Worm (Caenorhabditis elegans) whole organism, young adult: ENCODE data around the gene T14G8.4.

Source experiments
- B0035.1 ChIP-seq: sonication (generic microtip); optimal IDR thresholded peaks from 2 replicates; lab custom pipeline; 2016; ENCODE audit warnings: missing genetic modification characterization, mild to moderate bottlenecking, missing compliant biosample characterization, missing genotype, missing genetic modification reagents
- B0261.1 ChIP-seq: sonication (generic microtip); optimal IDR thresholded peaks from 2 replicates; lab custom pipeline; 2016; ENCODE audit warnings: mild to moderate bottlenecking, missing genetic modification characterization, moderate library complexity, missing compliant biosample characterization
- F10E7.11 ChIP-seq: sonication (generic microtip); optimal IDR thresholded peaks from 2 replicates; lab custom pipeline; 2017; ENCODE audit warnings: mild to moderate bottlenecking, missing genetic modification characterization, moderate library complexity, missing compliant biosample characterization
- F22D6.2 ChIP-seq: sonication (generic microtip); optimal IDR thresholded peaks from 2 replicates; lab custom pipeline; 2016; ENCODE audit warnings: mild to moderate bottlenecking, missing genetic modification characterization, missing compliant biosample characterization
- F55B11.4 ChIP-seq: sonication (generic microtip); optimal IDR thresholded peaks from 2 replicates; lab custom pipeline; 2016; ENCODE audit warnings: missing compliant biosample characterization, missing genetic modification characterization, borderline replicate concordance; ENCODE audit not compliant: insufficient read depth
- K11D2.4 ChIP-seq: fragments of 200-800 bp; sonication (Bioruptor generic); IDR thresholded peaks from 2 replicates; pipeline ENCODE4 v1.3.6; 2022; ENCODE audit warnings: missing genetic modification reagents, missing genetic modification characterization, missing compliant biosample characterization
- K12H6.12 ChIP-seq: fragments of 200-800 bp; sonication (Bioruptor generic); optimal IDR thresholded peaks from 2 replicates; lab custom pipeline; 2018; ENCODE audit warnings: mild to moderate bottlenecking, missing genetic modification characterization, missing compliant biosample characterization
- Y53G8AR.9 ChIP-seq: fragments of 200-800 bp; sonication (Bioruptor generic); conservative IDR thresholded peaks from 2 replicates; pipeline ENCODE4 v1.3.6; 2022; ENCODE audit warnings: missing genetic modification reagents, missing genetic modification characterization, missing compliant biosample characterization
- Y56A3A.18 ChIP-seq: fragments of 200-800 bp; sonication (Bioruptor generic); IDR thresholded peaks from 2 replicates; pipeline ENCODE4 v1.3.6; 2022; ENCODE audit warnings: missing genetic modification reagents, missing genetic modification characterization, missing compliant biosample characterization
- Y67H2A.10 ChIP-seq: fragments of 200-800 bp; sonication (Bioruptor generic); conservative IDR thresholded peaks from 2 replicates; pipeline ENCODE4 v1.3.6; 2022; ENCODE audit warnings: missing genetic modification reagents, missing genetic modification characterization, missing compliant biosample characterization
- Y79H2A.3 ChIP-seq: fragments of 200-800 bp; sonication (Bioruptor generic); conservative IDR thresholded peaks from 2 replicates; pipeline ENCODE4 v1.3.6; 2022; ENCODE audit warnings: missing genetic modification reagents, missing genetic modification characterization, missing compliant biosample characterization
- Y95B8A.8 ChIP-seq: fragments of 200-800 bp; sonication (Bioruptor generic); IDR thresholded peaks from 2 replicates; pipeline ENCODE4 v1.3.6; 2022; ENCODE audit warnings: missing genetic modification reagents, missing genetic modification characterization, missing compliant biosample characterization
- ZK185.1 ChIP-seq: sonication (generic microtip); optimal IDR thresholded peaks from 2 replicates; lab custom pipeline; 2016; ENCODE audit warnings: mild to moderate bottlenecking, missing genetic modification characterization, missing compliant biosample characterization; ENCODE audit not compliant: poor library complexity, severe bottlenecking
- akir-1 ChIP-seq: fragments of 200-800 bp; sonication (Bioruptor generic); optimal IDR thresholded peaks from 2 replicates; lab custom pipeline; 2018; ENCODE audit warnings: mild to moderate bottlenecking, missing genetic modification characterization, moderate library complexity, missing compliant biosample characterization
- ama-1 ChIP-seq, 3 experiments: fragments of 150-350 bp in 1 of 3; sonication (generic microtip) in 2 of 3; optimal IDR thresholded peaks; 2 replicates each; lab custom pipeline; 2014 to 2018; ENCODE audit warnings: missing biosample characterization in 2 of 3, missing genetic modification characterization in 2 of 3, missing genetic modification reagents in 2 of 3
- ceh-40 ChIP-seq: fragments of 200-800 bp; sonication (Bioruptor generic); IDR thresholded peaks from 2 replicates; pipeline ENCODE4 v1.3.6; 2022; ENCODE audit warnings: missing genetic modification characterization, missing compliant biosample characterization
- die-1 ChIP-seq: sonication (generic microtip); optimal IDR thresholded peaks from 2 replicates; lab custom pipeline; 2016; ENCODE audit warnings: missing genotype, mild to moderate bottlenecking, missing genetic modification characterization, missing compliant biosample characterization
- egl-18 ChIP-seq: fragments of 200-800 bp; sonication (Bioruptor generic); IDR thresholded peaks from 2 replicates; pipeline ENCODE4 v1.3.6; 2022; ENCODE audit warnings: missing genetic modification reagents, missing genetic modification characterization, missing compliant biosample characterization
- egl-44 ChIP-seq: fragments of 200-800 bp; sonication (Bioruptor generic); IDR thresholded peaks from 2 replicates; pipeline ENCODE4 v1.3.6; 2022; ENCODE audit warnings: missing genetic modification reagents, missing genetic modification characterization, missing compliant biosample characterization
- egrh-3 ChIP-seq: fragments of 200-800 bp; sonication (Bioruptor generic); IDR thresholded peaks from 2 replicates; pipeline ENCODE4 v1.3.6; 2022; ENCODE audit warnings: missing genetic modification reagents, missing genetic modification characterization, missing compliant biosample characterization
- gei-17 ChIP-seq: fragments of 200-800 bp; sonication (Bioruptor generic); optimal IDR thresholded peaks from 2 replicates; lab custom pipeline; 2018; ENCODE audit warnings: mild to moderate bottlenecking, missing genetic modification characterization, missing compliant biosample characterization
- him-1 ChIP-seq: sonication (generic microtip); optimal IDR thresholded peaks from 2 replicates; lab custom pipeline; 2016; ENCODE audit warnings: missing genotype, missing genetic modification reagents, missing genetic modification characterization, missing compliant biosample characterization
- hlh-12 ChIP-seq: sonication (generic microtip); optimal IDR thresholded peaks from 2 replicates; lab custom pipeline; 2016; ENCODE audit warnings: missing genetic modification characterization, missing compliant biosample characterization
- hmg-1.2 ChIP-seq: fragments of 200-800 bp; sonication (Bioruptor generic); IDR thresholded peaks from 2 replicates; pipeline ENCODE4 v1.3.6; 2022; ENCODE audit warnings: missing genetic modification reagents, missing genetic modification characterization, missing compliant biosample characterization
- lag-1 ChIP-seq: fragments of 200-800 bp; sonication (Bioruptor generic); IDR thresholded peaks from 2 replicates; pipeline ENCODE4 v1.3.6; 2022; ENCODE audit warnings: missing genetic modification reagents, missing genetic modification characterization, missing compliant biosample characterization
- let-607 ChIP-seq, 2 experiments: fragments of 200-800 bp in 1 of 2; sonication (Bioruptor generic) in 1 of 2; sonication (generic microtip) in 1 of 2; optimal IDR thresholded peaks; 2 replicates each; lab custom pipeline; 2016 to 2018; ENCODE audit warnings: mild to moderate bottlenecking in 2 of 2, missing compliant biosample characterization in 2 of 2, missing genetic modification characterization in 2 of 2, moderate library complexity in 2 of 2, missing genotype in 1 of 2
- lin-54 ChIP-seq: fragments of 200-800 bp; sonication (Bioruptor generic); optimal IDR thresholded peaks from 2 replicates; lab custom pipeline; 2018; ENCODE audit warnings: mild to moderate bottlenecking, missing genetic modification characterization, missing compliant biosample characterization
- lir-1 ChIP-seq: fragments of 200-800 bp; sonication (Bioruptor generic); conservative IDR thresholded peaks from 2 replicates; pipeline ENCODE4 v1.3.6; 2022; ENCODE audit warnings: missing genetic modification reagents, missing genetic modification characterization, missing compliant biosample characterization
- lsy-27 ChIP-seq: sonication (generic microtip); optimal IDR thresholded peaks from 2 replicates; lab custom pipeline; 2017; ENCODE audit warnings: missing genetic modification characterization, mild to moderate bottlenecking, missing compliant biosample characterization, antibody characterized with exemption, missing genotype, borderline replicate concordance; ENCODE audit not compliant: insufficient read depth
- madf-6 ChIP-seq: fragments of 200-800 bp; sonication (Bioruptor generic); IDR thresholded peaks from 2 replicates; pipeline ENCODE4 v1.3.6; 2022; ENCODE audit warnings: missing genetic modification reagents, missing genetic modification characterization, missing compliant biosample characterization
- mes-4 ChIP-seq: sonication (generic microtip); optimal IDR thresholded peaks from 2 replicates; lab custom pipeline; 2016; ENCODE audit warnings: missing genotype, missing genetic modification characterization, missing compliant biosample characterization
- nfyb-1 ChIP-seq: fragments of 200-800 bp; sonication (Bioruptor generic); IDR thresholded peaks from 2 replicates; pipeline ENCODE4 v1.3.6; 2022; ENCODE audit warnings: missing genetic modification reagents, missing genetic modification characterization, missing compliant biosample characterization
- nhr-27 ChIP-seq: fragments of 200-800 bp; sonication (Bioruptor generic); optimal IDR thresholded peaks from 2 replicates; lab custom pipeline; 2018; ENCODE audit warnings: mild to moderate bottlenecking, missing genetic modification characterization, moderate library complexity, missing compliant biosample characterization
- nhr-80 ChIP-seq: sonication (generic microtip); optimal IDR thresholded peaks from 2 replicates; lab custom pipeline; 2016; ENCODE audit warnings: missing genetic modification characterization, missing compliant biosample characterization
- rec-8 ChIP-seq, 2 experiments: sonication (generic microtip); optimal IDR thresholded peaks; 2 replicates each; lab custom pipeline; 2016; ENCODE audit warnings: mild to moderate bottlenecking in 2 of 2, missing genetic modification characterization in 2 of 2, missing genetic modification reagents in 2 of 2, missing genotype in 2 of 2, missing biosample characterization in 1 of 2, missing compliant biosample characterization in 1 of 2, moderate library complexity in 1 of 2
- sdz-38 ChIP-seq: sonication (generic microtip); optimal IDR thresholded peaks from 2 replicates; lab custom pipeline; 2016; ENCODE audit warnings: missing genotype, missing genetic modification characterization, missing compliant biosample characterization
- snpc-1.3 ChIP-seq: sonication (generic microtip); optimal IDR thresholded peaks from 2 replicates; lab custom pipeline; 2017; ENCODE audit warnings: missing genetic modification characterization, mild to moderate bottlenecking, missing compliant biosample characterization, antibody characterized with exemption, moderate library complexity, missing genotype, missing genetic modification reagents; ENCODE audit not compliant: insufficient read depth
- snpc-4 ChIP-seq, 5 experiments: fragments of 150-350 bp in 1 of 5; sonication (generic microtip) in 4 of 5; optimal IDR thresholded peaks; 2 replicates each; lab custom pipeline; 2014 to 2018; ENCODE audit warnings: missing genetic modification characterization in 5 of 5, missing biosample characterization in 3 of 5, antibody characterized with exemption in 2 of 5, mild to moderate bottlenecking in 2 of 5, missing compliant biosample characterization in 2 of 5, missing genotype in 2 of 5, moderate library complexity in 2 of 5, missing genetic modification reagents in 1 of 5
- tlf-1 ChIP-seq: fragments of 200-800 bp; sonication (Bioruptor generic); optimal IDR thresholded peaks from 2 replicates; lab custom pipeline; 2018; ENCODE audit warnings: mild to moderate bottlenecking, missing genetic modification characterization, missing compliant biosample characterization
- zim-3 ChIP-seq: sonication (generic microtip); optimal IDR thresholded peaks from 2 replicates; lab custom pipeline; 2017; ENCODE audit warnings: mild to moderate bottlenecking, missing genetic modification characterization, moderate library complexity, missing compliant biosample characterization
- ztf-18 ChIP-seq: sonication (generic microtip); optimal IDR thresholded peaks from 2 replicates; lab custom pipeline; 2016; ENCODE audit warnings: missing genotype, mild to moderate bottlenecking, missing genetic modification characterization, missing compliant biosample characterization
- ztf-6 ChIP-seq: fragments of 200-800 bp; sonication (Bioruptor generic); IDR thresholded peaks from 2 replicates; pipeline ENCODE4 v1.3.6; 2022; ENCODE audit warnings: missing genetic modification reagents, missing genetic modification characterization, missing compliant biosample characterization

The T14G8.4 gene

DNA sequence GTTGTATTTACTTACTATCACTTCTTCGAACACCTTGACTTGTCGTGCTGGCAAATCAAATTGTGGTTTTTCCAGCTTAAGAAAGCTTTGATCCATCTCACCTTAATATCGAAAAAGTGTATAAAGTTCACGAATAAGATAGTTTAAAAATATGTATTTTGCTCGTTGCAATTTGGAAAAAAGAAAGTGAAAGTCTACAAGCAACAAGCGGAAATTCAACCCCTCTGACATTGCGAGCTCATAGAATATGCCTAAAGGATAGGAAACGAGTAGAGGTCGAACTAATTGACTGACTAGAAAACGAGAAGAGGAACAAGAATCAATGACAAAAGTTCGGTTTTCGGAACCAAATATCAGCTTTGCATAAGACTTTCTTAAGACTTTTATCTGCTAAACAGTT lies at the start of gene T14G8.4:
TSS of gene T14G8.4 (minus strand) at position 101 of the 400 bp plus-strand sequence.
- TF ChIP-seq die-1 (tag; lab: Kevin White, UChicago) (no peak), egl-44 (no peak), gei-17 (GFP tag; lab: Kevin White, UChicago) (no peak), lsy-27 (tag; lab: Kevin White, UChicago) (no peak), K12H6.12 (tag; lab: Kevin White, UChicago) (no peak), ceh-40 (GFP tag; lab: Robert Waterston, UW) (no peak), snpc-4 (GFP tag; optimal IDR thresholded peaks at IDR 0.05; lab: Kevin White, UChicago) (no peak), snpc-4 (tag; optimal IDR thresholded peaks at IDR 0.05; lab: Kevin White, UChicago) (no peak), Y56A3A.18 (GFP tag; lab: Robert Waterston, UW) (no peak), akir-1 (GFP tag; lab: Kevin White, UChicago) (no peak), lag-1 (GFP tag; lab: Robert Waterston, UW) (no peak), mes-4 (tag; lab: Kevin White, UChicago) (no peak), nfyb-1 (GFP tag; lab: Robert Waterston, UW) (no peak)

ce11 chrX:12912435-12912834 lies 48.7 kb upstream of the T14G8.4 start:
- TF ChIP-seq him-1 (tag; lab: Kevin White, UChicago): no peak
- TF ChIP-seq egl-18 (GFP tag; lab: Robert Waterston, UW): 0 out of 2 replicates have a peak, but pooled peaks have one; percentile 23

DNA sequence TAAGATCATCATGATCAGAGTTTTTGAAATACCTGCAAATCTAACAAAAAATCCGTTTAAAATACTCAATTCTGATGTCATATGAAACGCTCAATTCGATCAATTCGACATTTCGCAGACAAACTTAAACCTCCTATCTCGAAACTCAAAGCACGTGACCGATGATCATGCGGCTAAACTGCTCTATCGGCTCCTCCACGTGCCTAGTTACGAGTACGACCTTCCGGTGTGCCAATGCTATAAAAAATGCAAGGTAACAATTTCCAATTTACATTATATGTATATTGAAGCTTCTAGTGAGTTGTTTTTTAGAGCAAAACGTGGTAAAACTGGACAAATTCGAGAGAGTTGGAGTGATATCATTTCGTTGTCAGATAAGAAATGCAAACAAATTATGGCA lies 47.5 kb upstream of the T14G8.4 start:
- no peak for TF ChIP-seq hmg-1.2 (GFP tag; lab: Robert Waterston, UW)
- TF ChIP-seq Y53G8AR.9 (GFP tag; lab: Robert Waterston, UW): no peak
- no peak for TF ChIP-seq F10E7.11 (tag; lab: Kevin White, UChicago)
- no peak for TF ChIP-seq ztf-18 (tag; lab: Kevin White, UChicago)
- TF ChIP-seq egrh-3 (GFP tag; lab: Robert Waterston, UW): no peak
- TF ChIP-seq rec-8 (tag; optimal IDR thresholded peaks at IDR 0.05; lab: Kevin White, UChicago): no peak
- 0 out of 2 replicates have a peak, but pooled peaks have one; percentile 25 for TF ChIP-seq K11D2.4 (GFP tag; lab: Robert Waterston, UW)
- TF ChIP-seq hlh-12: no peak
- no peak for TF ChIP-seq tlf-1 (GFP tag; lab: Kevin White, UChicago)
- no peak for TF ChIP-seq egl-18 (GFP tag; lab: Robert Waterston, UW)
- no peak; the same call in 1 of the 2 replicates for TF ChIP-seq Y79H2A.3 (GFP tag; lab: Robert Waterston, UW)
- TF ChIP-seq Y95B8A.8 (GFP tag; lab: Robert Waterston, UW): no peak
- TF ChIP-seq B0261.1 (tag; lab: Kevin White, UChicago): no peak
- TF ChIP-seq snpc-1.3: no peak
- no peak for TF ChIP-seq Y67H2A.10 (GFP tag; lab: Robert Waterston, UW)
- TF ChIP-seq nfyb-1 (GFP tag; lab: Robert Waterston, UW): no peak
- no peak; the same call in 1 of the 2 replicates for TF ChIP-seq lir-1 (GFP tag; lab: Robert Waterston, UW)
- no peak for TF ChIP-seq F22D6.2 (tag; lab: Kevin White, UChicago)
- no peak for TF ChIP-seq ztf-6 (GFP tag; lab: Robert Waterston, UW)
- TF ChIP-seq ama-1 (optimal IDR thresholded peaks at IDR 0.05; lab: Kevin White, UChicago): no peak
- no peak for TF ChIP-seq ama-1 (GFP tag; optimal IDR thresholded peaks at IDR 0.05; lab: Kevin White, UChicago)
- no peak for TF ChIP-seq lin-54 (GFP tag; lab: Kevin White, UChicago)
- TF ChIP-seq B0035.1: no peak
- no peak for TF ChIP-seq zim-3 (tag; lab: Kevin White, UChicago)
- TF ChIP-seq sdz-38 (tag; lab: Kevin White, UChicago): no peak
- TF ChIP-seq nhr-27 (tag; lab: Kevin White, UChicago): no peak
- TF ChIP-seq let-607 (tag; optimal IDR thresholded peaks at IDR 0.05; lab: Kevin White, UChicago): peak; percentile 86 to 89
- TF ChIP-seq madf-6: no peak
- TF ChIP-seq ZK185.1 (tag; lab: Kevin White, UChicago): no peak
- TF ChIP-seq F55B11.4 (tag; lab: Kevin White, UChicago): no peak
- TF ChIP-seq nhr-80 (tag; lab: Kevin White, UChicago): peak; percentile 57
